Worm (Caenorhabditis elegans) whole organism, midembryonic: Measurements from ENCODE around the gene hst-3.2.

Experiments
- cog-1 ChIP-seq: sonication (generic microtip); optimal IDR thresholded peaks from 2 replicates; lab custom pipeline; 2016; ENCODE audit warnings: missing genetic modification characterization, missing compliant biosample characterization
- med-1 ChIP-seq: sonication (generic microtip); optimal IDR thresholded peaks from 2 replicates; lab custom pipeline; 2017; ENCODE audit warnings: missing genetic modification characterization, mild to moderate bottlenecking, missing compliant biosample characterization, antibody characterized with exemption, missing genetic modification reagents; ENCODE audit not compliant: insufficient read depth
- tab-1 ChIP-seq: fragments of 200-800 bp; sonication (Bioruptor generic); IDR thresholded peaks from 2 replicates; pipeline ENCODE4 v1.3.6; 2022; ENCODE audit warnings: missing genetic modification characterization, missing compliant biosample characterization
- ztf-23 ChIP-seq: fragments of 200-800 bp; sonication (Bioruptor generic); IDR thresholded peaks from 2 replicates; pipeline ENCODE4 v1.3.6; 2022; ENCODE audit warnings: missing genetic modification reagents, missing genetic modification characterization, missing compliant biosample characterization

DNA sequence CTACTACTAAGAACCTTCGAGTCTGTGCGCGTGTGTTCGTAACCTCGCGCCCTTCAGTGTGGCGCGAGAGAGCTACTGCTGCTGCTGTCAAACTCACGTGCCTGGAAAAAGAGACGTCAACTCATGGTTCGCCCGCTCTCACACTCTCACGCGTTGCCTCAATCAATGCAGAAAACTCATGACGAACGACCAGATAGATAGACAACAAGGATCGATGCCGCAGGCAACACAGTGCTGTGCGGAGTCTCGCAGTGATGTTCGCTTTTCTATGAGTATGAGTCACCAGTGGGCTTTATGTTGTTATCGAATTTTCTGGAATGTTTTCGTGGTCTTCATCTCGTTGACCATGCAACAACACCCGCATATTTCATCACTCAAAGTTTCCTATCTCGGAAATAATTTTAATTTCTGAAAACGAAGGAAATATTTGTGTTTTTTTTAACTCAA is 47.8 kb upstream of the hst-3.2 start:
- no peak for TF ChIP-seq cog-1 (tag; lab: Kevin White, UChicago)
- TF ChIP-seq med-1 (GFP tag; lab: Kevin White, UChicago), result no peak
- no peak for TF ChIP-seq tab-1
- TF ChIP-seq ztf-23, result no peak
